Worm (Caenorhabditis elegans): ENCODE data around the gene T01H3.5.

DNA sequence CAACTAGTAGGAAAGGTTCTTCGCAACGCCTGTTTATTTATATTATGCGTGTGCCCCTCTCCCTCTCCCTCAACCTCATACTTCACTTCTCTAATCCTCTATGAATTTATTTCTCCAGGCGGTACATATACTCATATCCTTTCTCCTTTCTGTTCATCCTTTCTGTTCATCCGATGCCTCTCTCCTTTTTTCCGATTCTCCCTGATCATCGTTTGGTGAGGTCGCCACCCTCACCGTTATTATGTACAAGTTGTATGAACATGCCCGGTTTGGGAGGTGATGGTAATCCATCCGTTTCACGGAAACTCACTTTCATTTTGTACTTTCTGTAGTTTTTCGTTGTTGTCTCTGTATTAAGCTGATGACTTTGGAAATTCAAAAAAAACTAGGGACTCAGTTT lies 39.7 kb upstream of the T01H3.5 start:
- TF ChIP-seq unc-62 (GFP tag; optimal IDR thresholded peaks at IDR 0.05) (no peak), ama-1 (optimal IDR thresholded peaks at IDR 0.05) (no peak), zag-1 (tag; optimal IDR thresholded peaks at IDR 0.05) (no peak), aly-2 (tag; optimal IDR thresholded peaks at IDR 0.05) (no peak), lin-35 (GFP tag; optimal IDR thresholded peaks at IDR 0.05) (peak in 1 of 2 experiments; percentile 8), egl-13 (tag; optimal IDR thresholded peaks at IDR 0.05) (no peak), jun-1 (tag; optimal IDR thresholded peaks at IDR 0.05) (no peak), hlh-17 (GFP tag; optimal IDR thresholded peaks at IDR 0.05; ENCODE audit: borderline replicate concordance) (no peak), nhr-77 (tag; optimal IDR thresholded peaks at IDR 0.05) (no peak), egl-27 (tag; optimal IDR thresholded peaks at IDR 0.05) (no peak), nhr-76 (tag; optimal IDR thresholded peaks at IDR 0.05) (no peak), mdl-1 (tag; optimal IDR thresholded peaks at IDR 0.05) (no peak), fkh-10 (GFP tag; optimal IDR thresholded peaks at IDR 0.05) (no peak)

Data from whole organism, L1 larva.